Worm (Caenorhabditis elegans): Measurements from ENCODE around the gene F15B9.10.

ce11 chrV:13047574-13048030, 38.9 kb upstream of the F15B9.10 start, which contains the start of gene W07G4.5:
- TF ChIP-seq ama-1 (optimal IDR thresholded peaks at IDR 0.05) = no peak
- TF ChIP-seq daf-12 (tag; optimal IDR thresholded peaks at IDR 0.05) = no peak
- TF ChIP-seq aly-2 (tag; optimal IDR thresholded peaks at IDR 0.05) = no peak
- no peak for TF ChIP-seq zag-1 (tag; optimal IDR thresholded peaks at IDR 0.05)
- TF ChIP-seq nhr-12 (tag; optimal IDR thresholded peaks at IDR 0.05) = no peak
- no peak for TF ChIP-seq nhr-76 (tag; optimal IDR thresholded peaks at IDR 0.05)
- no peak for TF ChIP-seq nhr-11 (tag; optimal IDR thresholded peaks at IDR 0.05)
- no peak for TF ChIP-seq nhr-28 (tag; optimal IDR thresholded peaks at IDR 0.05)
- no peak for TF ChIP-seq nhr-67 (tag; optimal IDR thresholded peaks at IDR 0.05)
- no peak for TF ChIP-seq lin-39 (tag; optimal IDR thresholded peaks at IDR 0.05)

Measured in whole organism, L3 larva.